Worm (Caenorhabditis elegans): Measurements from ENCODE around the gene F20D12.12.
A peak's percentile ranks its signal among the peaks of the same experiment; 100 is the strongest.

The F20D12.12 gene

DNA sequence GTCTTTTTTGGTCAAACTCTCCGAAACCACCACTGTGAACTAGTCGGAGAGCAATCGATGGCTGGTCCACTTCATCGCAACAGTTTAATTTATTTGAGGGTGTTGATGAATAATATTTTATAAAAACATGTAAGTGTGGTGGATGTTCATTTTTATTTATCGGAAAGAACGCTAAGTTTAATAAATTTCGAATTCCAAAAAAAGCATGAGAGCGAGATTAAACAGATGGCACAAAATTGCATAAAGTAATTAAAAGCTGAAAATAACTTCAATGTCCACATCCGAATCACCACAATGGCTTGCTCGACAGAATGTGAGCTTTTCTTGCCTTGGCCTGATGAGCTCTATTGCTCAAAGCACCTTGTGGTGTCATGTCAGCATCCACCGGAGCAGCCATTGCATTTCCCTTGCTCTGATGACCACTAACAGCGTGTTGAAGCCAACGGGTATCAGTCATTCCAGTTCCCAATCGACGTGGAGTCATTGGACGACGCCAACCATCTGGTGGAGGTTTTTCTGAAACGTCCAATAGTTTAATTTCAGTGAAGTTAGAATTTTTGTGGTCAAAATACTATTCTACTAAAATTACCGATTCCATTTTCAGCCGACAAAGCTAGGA lies 36.6 kb downstream of the F20D12.12 start:
- TF ChIP-seq nhr-25 (tag; optimal IDR thresholded peaks at IDR 0.05) (peak; percentile 8), nhr-129 (tag; optimal IDR thresholded peaks at IDR 0.05) (peak; percentile 19), nhr-11 (tag; optimal IDR thresholded peaks at IDR 0.05) (no peak)

DNA sequence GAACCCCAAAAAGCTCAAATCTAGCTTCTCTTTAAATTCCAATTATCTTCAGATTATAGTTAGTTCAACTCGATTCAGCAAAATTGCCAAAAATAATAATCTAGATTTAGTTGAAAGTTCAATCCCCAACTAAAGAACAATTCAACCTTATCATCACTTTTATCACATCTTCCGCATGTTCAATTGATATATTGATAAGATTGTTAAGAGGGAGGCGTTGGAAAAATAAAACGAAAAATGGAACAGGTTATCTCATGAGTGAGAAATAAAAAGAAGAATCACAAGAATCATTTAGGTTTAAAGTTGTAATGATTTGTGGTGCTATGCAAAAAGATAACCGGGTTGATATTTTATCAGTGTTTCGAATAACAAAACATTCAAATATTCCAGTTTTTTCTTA lies 38.5 kb downstream of the F20D12.12 start:
- no peak for TF ChIP-seq nhr-12 (tag; optimal IDR thresholded peaks at IDR 0.05)
- TF ChIP-seq blmp-1 (tag; optimal IDR thresholded peaks at IDR 0.05; ENCODE audit: insufficient read depth) = peak; percentile 14
- TF ChIP-seq ceh-16 (tag; optimal IDR thresholded peaks at IDR 0.05) = no peak
- TF ChIP-seq fos-1 (tag; optimal IDR thresholded peaks at IDR 0.05) = peak; percentile 68
- no peak for TF ChIP-seq ZK546.5 (tag; optimal IDR thresholded peaks at IDR 0.05)
- TF ChIP-seq nhr-25 (tag; optimal IDR thresholded peaks at IDR 0.05) = peak; percentile 57
- TF ChIP-seq nhr-21 (tag; optimal IDR thresholded peaks at IDR 0.05) = peak; percentile 42
- no peak for TF ChIP-seq lin-39 (tag; optimal IDR thresholded peaks at IDR 0.05)

DNA sequence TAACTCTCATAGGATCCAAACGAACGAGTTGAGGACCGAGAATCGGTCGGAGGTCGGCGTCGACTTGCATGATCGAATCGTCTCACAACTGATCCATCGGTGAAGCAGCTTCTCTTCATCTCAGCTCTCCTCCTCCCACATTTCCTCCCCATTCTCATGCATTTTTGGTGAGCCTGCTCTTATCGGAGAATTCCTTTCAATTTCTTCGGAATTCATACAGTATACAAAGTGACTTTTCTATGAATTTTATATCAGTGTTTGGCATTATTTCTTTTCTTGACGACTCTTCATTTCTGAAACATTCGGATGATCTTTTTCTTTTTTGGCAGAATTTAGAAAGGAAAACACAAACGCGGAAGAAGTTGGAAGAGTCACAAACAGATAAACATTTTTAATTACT lies 39.8 kb downstream of the F20D12.12 start, which contains the start of gene mec-17:
mec-17 (minus strand) TSS at position 101 of the 400 bp plus-strand sequence.
- TF ChIP-seq mab-5 (tag; optimal IDR thresholded peaks at IDR 0.05) = no peak
- TF ChIP-seq unc-55 (GFP tag; optimal IDR thresholded peaks at IDR 0.05) = peak; percentile 45

DNA sequence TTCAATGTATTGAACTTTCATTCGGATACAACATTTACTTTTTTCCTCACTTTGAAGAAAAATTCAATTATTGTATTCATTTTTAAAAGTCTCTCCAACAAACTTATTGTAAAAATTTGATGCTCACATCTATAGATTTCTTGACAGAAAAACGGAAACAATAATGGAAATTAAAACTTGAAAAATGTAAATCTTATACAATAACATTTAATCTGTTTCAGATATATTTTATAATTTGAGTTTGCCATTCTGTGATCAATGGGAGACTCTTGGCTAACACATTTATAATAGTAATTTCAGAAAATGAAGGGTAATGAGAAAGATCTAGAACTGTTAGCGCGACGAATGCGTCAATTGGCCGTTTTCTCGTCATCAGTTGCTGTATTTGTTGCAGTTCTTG lies 41.1 kb downstream of the F20D12.12 start, which contains the start of gene col-115:
col-115 (plus strand) TSS at position 301 of the 400 bp plus-strand sequence.
- TF ChIP-seq skn-1 (tag; optimal IDR thresholded peaks at IDR 0.05) = no peak
- no peak for TF ChIP-seq sma-9 (GFP tag; optimal IDR thresholded peaks at IDR 0.05)
- no peak for TF ChIP-seq sma-9 (tag; optimal IDR thresholded peaks at IDR 0.05)
- no peak for TF ChIP-seq egl-27 (tag; optimal IDR thresholded peaks at IDR 0.05)
- no peak for TF ChIP-seq nhr-11 (tag; optimal IDR thresholded peaks at IDR 0.05)
- no peak for TF ChIP-seq elt-3 (tag; optimal IDR thresholded peaks at IDR 0.05)
- no peak for TF ChIP-seq nhr-237 (tag; optimal IDR thresholded peaks at IDR 0.05)
- no peak for TF ChIP-seq lin-39 (tag; optimal IDR thresholded peaks at IDR 0.05)
- TF ChIP-seq snpc-4 (tag; optimal IDR thresholded peaks at IDR 0.05) = no peak
- TF ChIP-seq zag-1 (tag; optimal IDR thresholded peaks at IDR 0.05) = no peak
- TF ChIP-seq nhr-23 (tag; optimal IDR thresholded peaks at IDR 0.05) = no peak
- TF ChIP-seq C34F6.9 (tag; optimal IDR thresholded peaks at IDR 0.05) = no peak
- TF ChIP-seq nhr-6 (tag; optimal IDR thresholded peaks at IDR 0.05) = no peak
- TF ChIP-seq ceh-82 (tag; optimal IDR thresholded peaks at IDR 0.05) = no peak
- no peak for TF ChIP-seq ceh-16 (tag; optimal IDR thresholded peaks at IDR 0.05)
- no peak for TF ChIP-seq ztf-11 (tag; optimal IDR thresholded peaks at IDR 0.05)
- no peak for TF ChIP-seq nhr-129 (tag; optimal IDR thresholded peaks at IDR 0.05)
- TF ChIP-seq nhr-77 (tag; optimal IDR thresholded peaks at IDR 0.05) = no peak
- no peak for TF ChIP-seq sma-3 (GFP tag; optimal IDR thresholded peaks at IDR 0.05)
- no peak for TF ChIP-seq unc-39 (tag; optimal IDR thresholded peaks at IDR 0.05)

DNA sequence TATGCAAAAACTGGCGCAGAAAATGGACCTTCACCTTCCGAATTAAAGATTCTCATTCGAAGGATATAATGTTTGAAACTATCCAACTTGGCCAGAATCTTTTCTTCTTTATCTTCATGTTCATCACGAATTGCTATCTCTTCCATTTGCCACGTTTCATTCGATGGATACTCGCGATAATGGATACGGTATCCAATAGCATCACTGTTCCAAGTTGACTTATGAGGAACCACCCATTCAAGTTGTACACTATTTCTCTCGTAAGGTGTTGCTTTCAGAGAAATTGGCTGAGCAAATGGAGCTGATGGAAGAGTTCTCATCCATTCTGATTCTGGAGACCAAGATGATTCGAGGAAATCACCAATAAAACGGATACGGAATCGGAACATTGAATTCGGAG lies 47.5 kb downstream of the F20D12.12 start:
- TF ChIP-seq ama-1 (optimal IDR thresholded peaks at IDR 0.05) (no peak), nhr-12 (tag; optimal IDR thresholded peaks at IDR 0.05) (no peak), sma-9 (GFP tag; optimal IDR thresholded peaks at IDR 0.05) (no peak), sma-9 (tag; optimal IDR thresholded peaks at IDR 0.05) (no peak)
